In the genomic region with DNA sequence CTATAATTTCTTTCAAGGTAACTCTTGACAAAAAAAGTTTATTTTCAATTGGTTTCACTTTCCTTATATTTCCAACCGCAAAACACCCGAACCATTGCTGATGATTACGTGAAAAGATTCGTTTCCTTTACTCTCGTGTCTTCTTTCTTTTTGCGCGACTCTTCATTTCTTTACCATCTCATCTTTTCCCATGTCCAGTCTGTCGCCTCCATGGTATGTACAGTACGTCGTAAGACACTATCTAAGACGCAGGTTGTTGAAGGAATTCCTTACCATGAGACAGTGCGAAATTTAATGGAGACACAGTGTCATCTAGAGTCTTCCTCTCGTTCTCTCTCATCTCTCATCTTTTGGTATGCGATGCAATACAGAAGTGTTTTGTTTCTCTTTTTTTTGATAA, we compare ENCODE assay signal across 5 worm cellular contexts.
TF ChIP-seq lines count a peak whose summit lies in the region.

No protein-coding gene starts in this region.

TF ChIP-seq in whole organism, L1 larva, 84 proteins besides CTCF, POLR2A, EP300 and RAD21 (continued from another document and continues in another):
- no peak for TF ChIP-seq lin-15B (tag; optimal IDR thresholded peaks at IDR 0.05; lab: Kevin White, UChicago)
- no peak for TF ChIP-seq ces-1 (GFP tag; optimal IDR thresholded peaks at IDR 0.05; lab: Kevin White, UChicago)
- TF ChIP-seq alr-1 (tag; optimal IDR thresholded peaks at IDR 0.05; lab: Kevin White, UChicago; ENCODE audit: borderline replicate concordance), result no peak
- no peak for TF ChIP-seq ceh-88 (GFP tag; IDR thresholded peaks at IDR 0.05; lab: Robert Waterston, UW)
- TF ChIP-seq dpl-1 (GFP tag; optimal IDR thresholded peaks at IDR 0.05; lab: Kevin White, UChicago), result peak; percentile 10 to 57 (median 16)
- no peak for TF ChIP-seq nhr-28 (tag; optimal IDR thresholded peaks at IDR 0.05; lab: Kevin White, UChicago)
- peak in 3 of 6 experiments; percentile 83 to 92 (median 89) for TF ChIP-seq elt-3 (tag; optimal IDR thresholded peaks at IDR 0.05; lab: Kevin White, UChicago)
- TF ChIP-seq aly-2 (tag; optimal IDR thresholded peaks at IDR 0.05; lab: Kevin White, UChicago), result no peak
- TF ChIP-seq elt-2 (tag; optimal IDR thresholded peaks at IDR 0.05; lab: Kevin White, UChicago), result peak; percentile 43
- no peak for TF ChIP-seq nhr-84 (tag; optimal IDR thresholded peaks at IDR 0.05; lab: Kevin White, UChicago)
- no peak for TF ChIP-seq C34B4.2 (tag; optimal IDR thresholded peaks at IDR 0.05; lab: Kevin White, UChicago)
- TF ChIP-seq hlh-4 (tag; optimal IDR thresholded peaks at IDR 0.05; lab: Kevin White, UChicago), result no peak
- no peak for TF ChIP-seq ets-5 (GFP tag; IDR thresholded peaks at IDR 0.05; lab: Robert Waterston, UW)
- TF ChIP-seq lin-14 (GFP tag; optimal IDR thresholded peaks at IDR 0.05; lab: Kevin White, UChicago), result peak; percentile 84
- no peak for TF ChIP-seq ztf-11 (tag; optimal IDR thresholded peaks at IDR 0.05; lab: Kevin White, UChicago)
- TF ChIP-seq nhr-77 (tag; optimal IDR thresholded peaks at IDR 0.05; lab: Kevin White, UChicago), result peak; percentile 64
- peak; percentile 81 for TF ChIP-seq nhr-71 (tag; optimal IDR thresholded peaks at IDR 0.05; lab: Kevin White, UChicago)
- TF ChIP-seq nhr-20 (tag; optimal IDR thresholded peaks at IDR 0.05; lab: Kevin White, UChicago), result peak; percentile 81
- TF ChIP-seq C04F5.9 (tag; optimal IDR thresholded peaks at IDR 0.05; lab: Kevin White, UChicago), result no peak
- no peak for TF ChIP-seq sup-37 (GFP tag; optimal IDR thresholded peaks at IDR 0.05; lab: Kevin White, UChicago)
- peak; percentile 73 for TF ChIP-seq mep-1 (tag; optimal IDR thresholded peaks at IDR 0.05; lab: Kevin White, UChicago)
- no peak for TF ChIP-seq snpc-4 (tag; optimal IDR thresholded peaks at IDR 0.05; lab: Kevin White, UChicago)
- TF ChIP-seq Y116A8C.19 (tag; optimal IDR thresholded peaks at IDR 0.05; lab: Kevin White, UChicago; ENCODE audit: borderline replicate concordance), result no peak
- TF ChIP-seq tlp-1 (tag; optimal IDR thresholded peaks at IDR 0.05; lab: Kevin White, UChicago), result no peak
- no peak for TF ChIP-seq F16B12.6 (tag; optimal IDR thresholded peaks at IDR 0.05; lab: Kevin White, UChicago)
- TF ChIP-seq vab-15 (tag; optimal IDR thresholded peaks at IDR 0.05; lab: Kevin White, UChicago), result no peak

TF ChIP-seq in whole organism, L2 larva, 48 proteins besides CTCF, POLR2A, EP300 and RAD21 (continued from another document and continues in another):
- TF ChIP-seq unc-55 (GFP tag; optimal IDR thresholded peaks at IDR 0.05; lab: Kevin White, UChicago) (no peak), unc-62 (GFP tag; optimal IDR thresholded peaks at IDR 0.05; lab: Kevin White, UChicago) (no peak), nhr-12 (tag; optimal IDR thresholded peaks at IDR 0.05; lab: Kevin White, UChicago) (no peak), C34F6.9 (tag; optimal IDR thresholded peaks at IDR 0.05; lab: Kevin White, UChicago) (peak; percentile 54), ZK546.5 (tag; optimal IDR thresholded peaks at IDR 0.05; lab: Kevin White, UChicago) (no peak), elt-1 (tag; optimal IDR thresholded peaks at IDR 0.05; lab: Kevin White, UChicago) (no peak), nhr-10 (tag; optimal IDR thresholded peaks at IDR 0.05; lab: Kevin White, UChicago) (no peak), fos-1 (tag; optimal IDR thresholded peaks at IDR 0.05; lab: Kevin White, UChicago) (peak; percentile 82), lin-39 (tag; optimal IDR thresholded peaks at IDR 0.05; lab: Kevin White, UChicago) (no peak), aly-2 (tag; optimal IDR thresholded peaks at IDR 0.05; lab: Kevin White, UChicago) (no peak), lsy-2 (tag; optimal IDR thresholded peaks at IDR 0.05; lab: Kevin White, UChicago) (peak in 1 of 2 experiments; percentile 60), mab-5 (tag; optimal IDR thresholded peaks at IDR 0.05; lab: Kevin White, UChicago) (no peak), Y55F3AM.14 (GFP tag; optimal IDR thresholded peaks at IDR 0.05; lab: Kevin White, UChicago) (no peak), ceh-16 (tag; optimal IDR thresholded peaks at IDR 0.05; lab: Kevin White, UChicago) (no peak), nhr-11 (tag; optimal IDR thresholded peaks at IDR 0.05; lab: Kevin White, UChicago) (no peak), egl-27 (tag; optimal IDR thresholded peaks at IDR 0.05; lab: Kevin White, UChicago) (peak; percentile 75), nhr-129 (tag; optimal IDR thresholded peaks at IDR 0.05; lab: Kevin White, UChicago) (peak; percentile 89), nhr-23 (tag; optimal IDR thresholded peaks at IDR 0.05; lab: Kevin White, UChicago) (no peak), ztf-11 (tag; optimal IDR thresholded peaks at IDR 0.05; lab: Kevin White, UChicago) (no peak), snpc-4 (tag; optimal IDR thresholded peaks at IDR 0.05; lab: Kevin White, UChicago) (peak; percentile 1), nhr-21 (tag; optimal IDR thresholded peaks at IDR 0.05; lab: Kevin White, UChicago) (peak; percentile 87), nhr-77 (tag; optimal IDR thresholded peaks at IDR 0.05; lab: Kevin White, UChicago) (no peak), mbf-1 (tag; optimal IDR thresholded peaks at IDR 0.05; lab: Kevin White, UChicago) (no peak), lin-11 (tag; optimal IDR thresholded peaks at IDR 0.05; lab: Kevin White, UChicago) (no peak), sem-4 (tag; optimal IDR thresholded peaks at IDR 0.05; lab: Kevin White, UChicago) (peak; percentile 64), ztf-4 (tag; optimal IDR thresholded peaks at IDR 0.05; lab: Kevin White, UChicago) (no peak), nhr-25 (tag; optimal IDR thresholded peaks at IDR 0.05; lab: Kevin White, UChicago) (peak; percentile 88)

TF ChIP-seq in whole organism, L3 larva, 47 proteins besides CTCF, POLR2A, EP300 and RAD21 (continued from another document and continues in another):
- TF ChIP-seq hmg-11 (tag; optimal IDR thresholded peaks at IDR 0.05; lab: Kevin White, UChicago) (no peak), elt-2 (tag; optimal IDR thresholded peaks at IDR 0.05; lab: Kevin White, UChicago) (peak; percentile 74), sea-2 (GFP tag; optimal IDR thresholded peaks at IDR 0.05; lab: Kevin White, UChicago) (no peak), unc-62 (GFP tag; optimal IDR thresholded peaks at IDR 0.05; lab: Kevin White, UChicago) (peak; percentile 58), nhr-28 (tag; optimal IDR thresholded peaks at IDR 0.05; lab: Kevin White, UChicago) (no peak), nhr-43 (tag; optimal IDR thresholded peaks at IDR 0.05; lab: Kevin White, UChicago; ENCODE audit: poor library complexity, severe bottlenecking) (peak; percentile 20), fos-1 (tag; optimal IDR thresholded peaks at IDR 0.05; lab: Kevin White, UChicago) (no peak), daf-12 (tag; optimal IDR thresholded peaks at IDR 0.05; lab: Kevin White, UChicago) (no peak), pha-4 (tag; optimal IDR thresholded peaks at IDR 0.05; lab: Kevin White, UChicago) (peak; percentile 91), skn-1 (tag; optimal IDR thresholded peaks at IDR 0.05; lab: Kevin White, UChicago) (no peak), ztf-4 (tag; optimal IDR thresholded peaks at IDR 0.05; lab: Kevin White, UChicago) (peak; percentile 47), tbx-2 (tag; optimal IDR thresholded peaks at IDR 0.05; lab: Kevin White, UChicago) (no peak), snpc-4 (tag; optimal IDR thresholded peaks at IDR 0.05; lab: Kevin White, UChicago) (peak; percentile 33), nhr-23 (tag; optimal IDR thresholded peaks at IDR 0.05; lab: Kevin White, UChicago) (peak; percentile 81), jun-1 (tag; optimal IDR thresholded peaks at IDR 0.05; lab: Kevin White, UChicago) (peak; percentile 62), elt-1 (tag; optimal IDR thresholded peaks at IDR 0.05; lab: Kevin White, UChicago) (peak; percentile 43), eor-1 (tag; optimal IDR thresholded peaks at IDR 0.05; lab: Kevin White, UChicago) (no peak), zag-1 (tag; optimal IDR thresholded peaks at IDR 0.05; lab: Kevin White, UChicago) (no peak), lin-39 (tag; optimal IDR thresholded peaks at IDR 0.05; lab: Kevin White, UChicago) (no peak), lin-15B (tag; optimal IDR thresholded peaks at IDR 0.05; lab: Kevin White, UChicago) (no peak), ceh-9 (tag; optimal IDR thresholded peaks at IDR 0.05; lab: Kevin White, UChicago) (no peak), nhr-12 (tag; optimal IDR thresholded peaks at IDR 0.05; lab: Kevin White, UChicago) (no peak), egl-5 (tag; optimal IDR thresholded peaks at IDR 0.05; lab: Kevin White, UChicago) (no peak), fkh-2 (tag; optimal IDR thresholded peaks at IDR 0.05; lab: Kevin White, UChicago) (no peak), ama-1 (optimal IDR thresholded peaks at IDR 0.05; lab: Kevin White, UChicago) (peak; percentile 55), nhr-67 (tag; optimal IDR thresholded peaks at IDR 0.05; lab: Kevin White, UChicago) (no peak), ZK546.5 (tag; optimal IDR thresholded peaks at IDR 0.05; lab: Kevin White, UChicago) (no peak), nfya-1 (tag; optimal IDR thresholded peaks at IDR 0.05; lab: Kevin White, UChicago; ENCODE audit: insufficient read depth) (peak; percentile 50)

TF ChIP-seq in whole organism, L4 larva, 104 proteins besides CTCF, POLR2A, EP300 and RAD21 (continued from another document and continues in another):
- TF ChIP-seq mxl-3 (GFP tag; optimal IDR thresholded peaks at IDR 0.05; lab: Kevin White, UChicago) (peak; percentile 58), snpc-1.2 (GFP tag; IDR thresholded peaks at IDR 0.05; lab: Robert Waterston, UW) (no peak), fkh-10 (GFP tag; optimal IDR thresholded peaks at IDR 0.05; lab: Kevin White, UChicago) (no peak), lin-29 (GFP tag; IDR thresholded peaks at IDR 0.05; lab: Robert Waterston, UW) (no peak), hif-1 (tag; optimal IDR thresholded peaks at IDR 0.05; lab: Kevin White, UChicago) (no peak), zfp-2 (tag; optimal IDR thresholded peaks at IDR 0.05; lab: Kevin White, UChicago) (no peak), zfp-3 (GFP tag; conservative IDR thresholded peaks at IDR 0.05; lab: Robert Waterston, UW) (no peak), set-16 (GFP tag; IDR thresholded peaks at IDR 0.05; lab: Robert Waterston, UW) (no peak), zip-2 (tag; optimal IDR thresholded peaks at IDR 0.05; lab: Kevin White, UChicago) (no peak), tra-1 (GFP tag; IDR thresholded peaks at IDR 0.05; lab: Robert Waterston, UW) (peak; percentile 42; the same call in 1 of the 2 replicates), lin-38 (GFP tag; IDR thresholded peaks at IDR 0.05; lab: Robert Waterston, UW) (0 out of 2 replicates have a peak, but pooled peaks have one; percentile 6), arid-1 (GFP tag; conservative IDR thresholded peaks at IDR 0.05; lab: Robert Waterston, UW) (0 out of 2 replicates have a peak, but pooled peaks have one; percentile 31), T26A8.4 (GFP tag; IDR thresholded peaks at IDR 0.05; lab: Robert Waterston, UW) (no peak), ztf-11 (tag; optimal IDR thresholded peaks at IDR 0.05; lab: Kevin White, UChicago) (no peak), aha-1 (tag; lab: Kevin White, UChicago) (peak; percentile 92), gei-8 (GFP tag; optimal IDR thresholded peaks at IDR 0.05; lab: Kevin White, UChicago) (no peak), jun-1 (tag; optimal IDR thresholded peaks at IDR 0.05; lab: Kevin White, UChicago) (peak; percentile 49), Y75B8A.6 (GFP tag; IDR thresholded peaks at IDR 0.05; lab: Robert Waterston, UW) (no peak), zip-11 (GFP tag; IDR thresholded peaks at IDR 0.05; lab: Robert Waterston, UW) (no peak), daf-16 (GFP tag; optimal IDR thresholded peaks at IDR 0.05; lab: Kevin White, UChicago) (no peak), daf-16 (tag; optimal IDR thresholded peaks at IDR 0.05; lab: Kevin White, UChicago) (peak; percentile 65), dpl-1 (GFP tag; optimal IDR thresholded peaks at IDR 0.05; lab: Kevin White, UChicago) (peak; percentile 30), T20F7.1 (GFP tag; optimal IDR thresholded peaks at IDR 0.05; lab: Kevin White, UChicago) (no peak), nhr-10 (tag; optimal IDR thresholded peaks at IDR 0.05; lab: Kevin White, UChicago) (no peak), daf-19 (GFP tag; conservative IDR thresholded peaks at IDR 0.05; lab: Robert Waterston, UW) (0 out of 2 replicates have a peak, but pooled peaks have one; percentile 10), hlh-11 (tag; optimal IDR thresholded peaks at IDR 0.05; lab: Kevin White, UChicago) (peak; percentile 84), zag-1 (tag; optimal IDR thresholded peaks at IDR 0.05; lab: Kevin White, UChicago) (no peak), lir-3 (tag; optimal IDR thresholded peaks at IDR 0.05; lab: Kevin White, UChicago) (no peak), sdz-12 (GFP tag; optimal IDR thresholded peaks at IDR 0.05; lab: Kevin White, UChicago) (no peak)

TF ChIP-seq in whole organism, young adult, 124 proteins besides CTCF, POLR2A, EP300 and RAD21 (continued from another document):
- TF ChIP-seq nhr-27 (tag; optimal IDR thresholded peaks at IDR 0.05; lab: Kevin White, UChicago), result no peak
- no peak for TF ChIP-seq ztf-25 (GFP tag; IDR thresholded peaks at IDR 0.05; lab: Robert Waterston, UW)
- no peak for TF ChIP-seq rpc-1 (optimal IDR thresholded peaks at IDR 0.05; lab: Kevin White, UChicago)
- TF ChIP-seq rpc-1 (tag; optimal IDR thresholded peaks at IDR 0.05; lab: Kevin White, UChicago), result no peak
- TF ChIP-seq pbrm-1 (GFP tag; IDR thresholded peaks at IDR 0.05; lab: Robert Waterston, UW), result no peak
- TF ChIP-seq nfya-2 (GFP tag; IDR thresholded peaks at IDR 0.05; lab: Robert Waterston, UW), result no peak
- TF ChIP-seq tbp1 (GFP tag; optimal IDR thresholded peaks at IDR 0.05; lab: Kevin White, UChicago), result peak; percentile 20
- TF ChIP-seq Y95B8A.8 (GFP tag; IDR thresholded peaks at IDR 0.05; lab: Robert Waterston, UW), result no peak
- peak; percentile 46 for TF ChIP-seq unc-62 (GFP tag; optimal IDR thresholded peaks at IDR 0.05; lab: Kevin White, UChicago)
- no peak for TF ChIP-seq snpc-4 (GFP tag; optimal IDR thresholded peaks at IDR 0.05; lab: Kevin White, UChicago)
- TF ChIP-seq snpc-4 (tag; optimal IDR thresholded peaks at IDR 0.05; lab: Kevin White, UChicago), result peak in 1 of 4 experiments; percentile 29
- TF ChIP-seq dox-1 (GFP tag; IDR thresholded peaks at IDR 0.05; lab: Robert Waterston, UW), result peak; percentile 35; the same call in 1 of the 2 replicates
- no peak for TF ChIP-seq cebp-1 (GFP tag; IDR thresholded peaks at IDR 0.05; lab: Robert Waterston, UW)
- peak; percentile 56 for TF ChIP-seq cebp-1 (tag; optimal IDR thresholded peaks at IDR 0.05; lab: Kevin White, UChicago)
- TF ChIP-seq F52B5.7 (tag; optimal IDR thresholded peaks at IDR 0.05; lab: Kevin White, UChicago), result no peak
- peak; percentile 9 for TF ChIP-seq ztf-18 (tag; optimal IDR thresholded peaks at IDR 0.05; lab: Kevin White, UChicago)
- TF ChIP-seq lin-54 (GFP tag; optimal IDR thresholded peaks at IDR 0.05; lab: Kevin White, UChicago), result peak; percentile 12
- TF ChIP-seq somi-1 (GFP tag; optimal IDR thresholded peaks at IDR 0.05; lab: Kevin White, UChicago), result peak; percentile 50
